Worm (Caenorhabditis elegans) whole organism, midembryonic: ENCODE data around the gene hum-6.

ENCODE experiments used
- cog-1 ChIP-seq: sonication (generic microtip); optimal IDR thresholded peaks from 2 replicates; lab custom pipeline; 2016; ENCODE audit warnings: missing genetic modification characterization, missing compliant biosample characterization
- flt-1 ChIP-seq: fragments of 200-800 bp; sonication (Bioruptor generic); IDR thresholded peaks from 2 replicates; pipeline ENCODE4 v1.3.6; 2022; ENCODE audit warnings: missing genetic modification characterization, missing compliant biosample characterization
- klf-2 ChIP-seq: fragments of 200-800 bp; sonication (Bioruptor generic); conservative IDR thresholded peaks from 2 replicates; pipeline ENCODE4 v1.3.6; 2022; ENCODE audit warnings: missing genetic modification reagents, missing genetic modification characterization, missing compliant biosample characterization
- ztf-23 ChIP-seq: fragments of 200-800 bp; sonication (Bioruptor generic); IDR thresholded peaks from 2 replicates; pipeline ENCODE4 v1.3.6; 2022; ENCODE audit warnings: missing genetic modification reagents, missing genetic modification characterization, missing compliant biosample characterization

DNA sequence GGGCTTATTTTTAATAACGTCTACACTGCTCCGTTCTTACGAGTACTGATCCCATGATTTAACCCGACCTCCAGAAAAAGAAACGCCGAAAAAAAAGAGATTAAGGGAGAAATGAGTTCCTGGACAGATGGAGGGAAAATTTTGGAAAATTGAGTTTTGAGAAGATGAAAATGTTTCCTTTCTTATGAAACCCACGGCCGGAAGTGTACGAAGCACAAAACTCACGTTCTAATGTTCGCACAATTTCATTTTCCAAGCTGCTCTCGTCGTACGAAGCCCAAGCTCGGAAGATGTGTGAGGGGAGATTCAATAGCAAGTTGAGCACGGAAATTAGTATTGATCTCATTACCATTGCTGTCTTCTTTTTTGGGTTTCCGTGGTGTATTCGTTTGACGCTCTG is 31.5 kb upstream of the hum-6 start:
- TF ChIP-seq ztf-23 (no peak), flt-1 (no peak), klf-2 (GFP tag; lab: Robert Waterston, UW) (no peak), cog-1 (tag; lab: Kevin White, UChicago) (no peak)
